Fruit fly (Drosophila melanogaster) whole organism, embryonic: ENCODE results near the gene gammaTub37C.

Experiments
- Ada2b ChIP-seq: fragments of 200-800 bp; sonication (Bioruptor generic); IDR thresholded peaks from 2 replicates; pipeline ENCODE4 v1.3.6; 2022; ENCODE audit warnings: missing biosample characterization, missing genetic modification characterization
- Awh ChIP-seq: fragments of 200-800 bp; sonication (Bioruptor generic); IDR thresholded peaks from 2 replicates; pipeline ENCODE4, ENCODE4 v1.3.6; 2022; ENCODE audit warnings: missing biosample characterization, missing genetic modification characterization
- CG10274 ChIP-seq: fragments of 200-800 bp; sonication (Bioruptor generic); optimal IDR thresholded peaks from 3 replicates; lab custom pipeline; 2017; ENCODE audit warnings: missing biosample characterization, mild to moderate bottlenecking, missing genetic modification characterization
- CG14965 ChIP-seq: fragments of 200-800 bp; sonication (Bioruptor generic); optimal IDR thresholded peaks from 2 replicates; lab custom pipeline; 2016; ENCODE audit warnings: missing biosample characterization, missing genetic modification characterization, borderline replicate concordance
- CG15011 ChIP-seq: fragments of 200-800 bp; sonication (Bioruptor generic); optimal IDR thresholded peaks from 3 replicates; lab custom pipeline; 2018; ENCODE audit warnings: missing biosample characterization, mild to moderate bottlenecking, missing genetic modification characterization
- CG15073 ChIP-seq: fragments of 200-800 bp; sonication (Bioruptor generic); optimal IDR thresholded peaks from 2 replicates; lab custom pipeline; 2016; ENCODE audit warnings: missing biosample characterization, missing genetic modification characterization
- CG17568 ChIP-seq: fragments of 200-800 bp; sonication (Bioruptor generic); optimal IDR thresholded peaks from 2 replicates; lab custom pipeline; 2018; ENCODE audit warnings: missing biosample characterization, mild to moderate bottlenecking, missing genetic modification characterization, moderate library complexity
- CG18476 ChIP-seq: fragments of 200-800 bp; sonication (Bioruptor generic); optimal IDR thresholded peaks from 2 replicates; lab custom pipeline; 2016; ENCODE audit warnings: missing biosample characterization, mild to moderate bottlenecking, missing genetic modification characterization
- CG18619 ChIP-seq: fragments of 200-800 bp; sonication (Bioruptor generic); optimal IDR thresholded peaks from 3 replicates; lab custom pipeline; 2017; ENCODE audit warnings: missing biosample characterization, mild to moderate bottlenecking, missing genetic modification characterization
- CG2129 ChIP-seq: fragments of 200-800 bp; sonication (Bioruptor generic); IDR thresholded peaks from 2 replicates; pipeline ENCODE4 v1.3.6; 2022; ENCODE audit warnings: missing biosample characterization, missing genetic modification characterization; ENCODE audit not compliant: partially characterized antibody
- CG3065 ChIP-seq: fragments of 200-800 bp; sonication (Bioruptor generic); optimal IDR thresholded peaks from 2 replicates; lab custom pipeline; 2016; ENCODE audit warnings: missing biosample characterization, missing genetic modification characterization
- CG32767 ChIP-seq: fragments of 200-800 bp; sonication (Bioruptor generic); IDR thresholded peaks from 2 replicates; pipeline ENCODE4 v1.3.6; 2022; ENCODE audit warnings: missing biosample characterization, missing genetic modification characterization
- CG32772 ChIP-seq: fragments of 200-800 bp; sonication (Bioruptor generic); IDR thresholded peaks from 2 replicates; pipeline ENCODE4 v1.3.6; 2022; ENCODE audit warnings: missing biosample characterization, missing genetic modification characterization
- CG34376 ChIP-seq: fragments of 200-800 bp; sonication (Bioruptor generic); optimal IDR thresholded peaks from 2 replicates; lab custom pipeline; 2018; ENCODE audit warnings: missing biosample characterization, mild to moderate bottlenecking, missing genetic modification characterization
- CG4820 ChIP-seq: fragments of 200-800 bp; sonication (Bioruptor generic); optimal IDR thresholded peaks from 3 replicates; lab custom pipeline; 2016; ENCODE audit warnings: missing biosample characterization, missing genetic modification characterization
- CG5953 ChIP-seq: fragments of 200-800 bp; sonication (Bioruptor generic); IDR thresholded peaks from 2 replicates; pipeline ENCODE4 v1.3.6; 2022; ENCODE audit warnings: missing biosample characterization, missing genetic modification characterization
- CG7987 ChIP-seq: fragments of 200-800 bp; sonication (Bioruptor generic); optimal IDR thresholded peaks from 2 replicates; lab custom pipeline; 2018; ENCODE audit warnings: missing biosample characterization, mild to moderate bottlenecking, missing genetic modification characterization, moderate library complexity
- CG8765 ChIP-seq: fragments of 200-800 bp; sonication (Bioruptor generic); IDR thresholded peaks from 2 replicates; pipeline ENCODE4 v1.3.6; 2022; ENCODE audit warnings: missing biosample characterization, missing genetic modification characterization
- CG9437 ChIP-seq: fragments of 200-800 bp; sonication (Bioruptor generic); optimal IDR thresholded peaks from 2 replicates; lab custom pipeline; 2018; ENCODE audit warnings: missing biosample characterization, mild to moderate bottlenecking, missing genetic modification characterization
- E2f1 ChIP-seq: fragments of 200-800 bp; sonication (Bioruptor generic); IDR thresholded peaks from 2 replicates; pipeline ENCODE4 v1.3.6; 2022; ENCODE audit warnings: missing biosample characterization, missing genetic modification characterization
- Gsc ChIP-seq: fragments of 200-800 bp; sonication (Bioruptor generic); IDR thresholded peaks from 2 replicates; pipeline ENCODE4 v1.3.6; 2022; ENCODE audit warnings: missing biosample characterization, missing genetic modification characterization
- HLH3B ChIP-seq: fragments of 200-800 bp; sonication (Bioruptor generic); IDR thresholded peaks from 2 replicates; pipeline ENCODE4 v1.3.6; 2022; ENCODE audit warnings: missing biosample characterization, missing genetic modification characterization
- HLHmδ ChIP-seq: fragments of 200-800 bp; sonication (Bioruptor generic); optimal IDR thresholded peaks from 2 replicates; lab custom pipeline; 2018; ENCODE audit warnings: missing biosample characterization, mild to moderate bottlenecking, missing genetic modification characterization, moderate library complexity
- HmgZ ChIP-seq: fragments of 200-800 bp; sonication (Bioruptor generic); optimal IDR thresholded peaks from 2 replicates; lab custom pipeline; 2018; ENCODE audit warnings: missing biosample characterization, mild to moderate bottlenecking, missing genetic modification characterization
- Hr39 ChIP-seq: fragments of >200 bp; optimal IDR thresholded peaks from 2 replicates; lab custom pipeline; 2017
- Jarid2 ChIP-seq: fragments of 200-800 bp; sonication (Bioruptor generic); optimal IDR thresholded peaks from 3 replicates; lab custom pipeline; 2017; ENCODE audit warnings: mild to moderate bottlenecking, missing biosample characterization, missing genetic modification reagents, missing genetic modification characterization
- MESR4 ChIP-seq: fragments of 200-800 bp; sonication (Bioruptor generic); optimal IDR thresholded peaks from 2 replicates; lab custom pipeline; 2018; ENCODE audit warnings: missing biosample characterization, mild to moderate bottlenecking, missing genetic modification characterization, moderate library complexity
- Med ChIP-seq: fragments of 200-800 bp; sonication (Bioruptor generic); peaks from one replicate; lab custom pipeline; 2016; ENCODE audit warnings: missing biosample characterization, missing genetic modification characterization, mild to moderate bottlenecking, inconsistent platforms, moderate library complexity
- NC2β ChIP-seq: fragments of 200-800 bp; sonication (Bioruptor generic); optimal IDR thresholded peaks from 2 replicates; lab custom pipeline; 2016; ENCODE audit warnings: missing biosample characterization, missing genetic modification characterization
- Nf-YC ChIP-seq: fragments of 200-800 bp; optimal IDR thresholded peaks from 3 replicates; lab custom pipeline; 2019; ENCODE audit warnings: missing biosample characterization, mild to moderate bottlenecking, missing genetic modification characterization, moderate library complexity
- Tbp ChIP-seq: fragments of >200 bp; optimal IDR thresholded peaks from 2 replicates; lab custom pipeline; 2018; ENCODE audit warnings: missing biosample characterization, missing genetic modification characterization
- abd-A ChIP-seq: fragments of 200-800 bp; sonication (Bioruptor generic); optimal IDR thresholded peaks from 3 replicates; lab custom pipeline; 2019; ENCODE audit warnings: missing biosample characterization, mild to moderate bottlenecking, missing genetic modification characterization, moderate library complexity
- cas ChIP-seq: fragments of 200-800 bp; sonication (Bioruptor generic); IDR thresholded peaks from 2 replicates; pipeline ENCODE4 v1.3.6; 2022; ENCODE audit warnings: missing biosample characterization, missing genetic modification characterization
- cato ChIP-seq: fragments of 200-800 bp; sonication (Bioruptor generic); optimal IDR thresholded peaks from 2 replicates; lab custom pipeline; 2016; ENCODE audit warnings: missing biosample characterization, missing genetic modification characterization, borderline replicate concordance
- cg ChIP-seq: fragments of 200-800 bp; sonication (Bioruptor generic); optimal IDR thresholded peaks from 3 replicates; lab custom pipeline; 2019; ENCODE audit warnings: missing biosample characterization, mild to moderate bottlenecking, missing genetic modification characterization, moderate library complexity
- chm ChIP-seq: fragments of 200-800 bp; sonication (Bioruptor generic); IDR thresholded peaks from 2 replicates; pipeline ENCODE4 v1.3.6; 2022; ENCODE audit warnings: missing biosample characterization, missing genetic modification characterization
- ci ChIP-seq: fragments of 200-800 bp; sonication (Bioruptor generic); IDR thresholded peaks from 3 replicates; pipeline ENCODE4 v1.3.6; 2022; ENCODE audit warnings: missing biosample characterization, missing genetic modification characterization
- crc ChIP-seq: fragments of 200-800 bp; sonication (Bioruptor generic); optimal IDR thresholded peaks from 2 replicates; lab custom pipeline; 2016; ENCODE audit warnings: missing biosample characterization, missing genetic modification characterization
- fru ChIP-seq: fragments of >200 bp; optimal IDR thresholded peaks from 2 replicates; lab custom pipeline; 2017
- hth ChIP-seq: fragments of >200 bp; optimal IDR thresholded peaks from 2 replicates; lab custom pipeline; 2017; ENCODE audit warnings: inconsistent platforms
- jumu ChIP-seq: fragments of 200-800 bp; sonication (Bioruptor generic); optimal IDR thresholded peaks from 3 replicates; lab custom pipeline; 2016; ENCODE audit warnings: missing biosample characterization, missing genetic modification characterization
- knrl ChIP-seq: fragments of 200-800 bp; sonication (Bioruptor generic); IDR thresholded peaks from 3 replicates; pipeline ENCODE4 v1.3.6; 2022; ENCODE audit warnings: missing biosample characterization, missing genetic modification characterization; ENCODE audit not compliant: partially characterized antibody
- lola ChIP-seq, 3 experiments: fragments of >200 bp in 2 of 3; fragments of 200-800 bp in 1 of 3; sonication (Bioruptor generic) in 1 of 3; optimal IDR thresholded peaks; 2 replicates each; lab custom pipeline; 2017 to 2019; ENCODE audit warnings: missing biosample characterization in 3 of 3, missing genetic modification characterization in 3 of 3, mild to moderate bottlenecking in 1 of 3, moderate library complexity in 1 of 3
- sd ChIP-seq: fragments of 200-800 bp; sonication (Bioruptor generic); optimal IDR thresholded peaks from 3 replicates; lab custom pipeline; 2018; ENCODE audit warnings: missing biosample characterization, mild to moderate bottlenecking, missing genetic modification characterization, moderate library complexity
- sim ChIP-seq: fragments of 200-800 bp; sonication (Bioruptor generic); IDR thresholded peaks from 2 replicates; pipeline ENCODE4 v1.3.6; 2022; ENCODE audit warnings: missing biosample characterization, missing genetic modification characterization
- sisA ChIP-seq: fragments of 200-800 bp; sonication (Bioruptor generic); IDR thresholded peaks from 2 replicates; pipeline ENCODE4 v1.3.6; 2022; ENCODE audit warnings: missing biosample characterization, missing genetic modification characterization
- slou ChIP-seq: fragments of 200-800 bp; sonication (Bioruptor generic); optimal IDR thresholded peaks from 3 replicates; lab custom pipeline; 2016; ENCODE audit warnings: missing biosample characterization, missing genetic modification characterization
- sob ChIP-seq: fragments of 200-800 bp; sonication (Bioruptor generic); IDR thresholded peaks from 2 replicates; pipeline ENCODE4 v1.3.6; 2022; ENCODE audit warnings: missing biosample characterization, missing genetic modification characterization
- trh ChIP-seq: fragments of 200-800 bp; sonication (Bioruptor generic); optimal IDR thresholded peaks from 2 replicates; lab custom pipeline; 2016; ENCODE audit warnings: missing biosample characterization, missing genetic modification characterization
- unc-4 ChIP-seq: fragments of 200-800 bp; sonication (Bioruptor generic); IDR thresholded peaks from 2 replicates; pipeline ENCODE4 v1.3.6; 2022; ENCODE audit warnings: missing biosample characterization, missing genetic modification characterization; ENCODE audit not compliant: partially characterized antibody
- zfh2 ChIP-seq: fragments of 200-800 bp; sonication (Bioruptor generic); optimal IDR thresholded peaks from 2 replicates; lab custom pipeline; 2016; ENCODE audit warnings: missing biosample characterization, missing genetic modification characterization

The gammaTub37C gene

DNA sequence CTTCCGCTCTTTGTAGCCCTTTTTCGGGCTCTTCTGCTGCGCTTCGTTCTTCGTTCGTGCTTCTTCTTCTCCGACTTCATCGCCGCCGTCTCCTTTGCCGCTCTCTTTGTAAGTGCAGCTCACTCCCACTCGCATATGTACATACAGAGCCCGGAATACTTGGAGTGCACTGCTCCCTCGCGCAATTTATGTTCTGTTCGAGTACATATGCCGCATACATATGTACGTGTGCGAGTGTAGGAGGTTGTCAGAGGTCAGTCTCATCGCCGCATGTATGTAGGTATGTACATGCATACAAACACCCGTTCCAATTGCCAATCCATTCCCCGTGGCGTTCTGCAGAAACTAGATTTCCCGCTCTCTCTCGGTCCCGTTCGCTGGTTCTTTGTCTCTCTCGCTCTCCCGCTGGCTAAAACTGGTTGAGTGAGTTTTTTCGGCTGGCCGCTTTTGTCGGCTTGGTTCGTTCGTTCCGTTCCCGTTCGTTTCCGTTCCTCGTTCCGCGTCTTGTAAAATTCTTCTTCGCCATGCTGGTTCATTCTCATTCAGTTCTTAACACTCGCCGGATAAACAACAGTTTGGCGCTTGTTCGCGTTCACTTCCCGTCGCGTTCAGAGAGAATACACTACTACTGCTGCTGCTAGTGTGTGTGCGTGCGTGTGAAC lies 27.4 kb downstream of the gammaTub37C start (continued):
- TF ChIP-seq Gsc (no peak), ci (GFP tag; lab: Robert Waterston, UW) (no peak), jumu (GFP tag; lab: Kevin White, UChicago) (no peak), E2f1 (GFP tag; lab: Robert Waterston, UW) (no peak), hth (lab: Kevin White, UChicago) (no peak), CG17568 (peak; percentile 58), MESR4 (GFP tag; lab: Kevin White, UChicago) (no peak), unc-4 (GFP tag; lab: Robert Waterston, UW) (peak; percentile 42; the same call in 1 of the 2 replicates), Tbp (GFP tag; lab: Kevin White, UChicago) (no peak), chm (GFP tag; lab: Robert Waterston, UW) (peak; percentile 77), Ada2b (no peak), HLHmδ (GFP tag; lab: Kevin White, UChicago) (peak; percentile 66), knrl (GFP tag; lab: Robert Waterston, UW) (no peak; the same call in 2 of the 3 replicates), CG3065 (GFP tag; lab: Kevin White, UChicago) (no peak), CG4820 (GFP tag; lab: Kevin White, UChicago) (no peak), cg (GFP tag; lab: Kevin White, UChicago) (no peak), cato (GFP tag; lab: Kevin White, UChicago) (no peak), CG2129 (GFP tag; lab: Robert Waterston, UW) (no peak), CG18476 (GFP tag; lab: Kevin White, UChicago) (no peak), abd-A (tag; lab: Kevin White, UChicago) (peak; percentile 70), HLH3B (GFP tag; lab: Robert Waterston, UW) (no peak; the same call in 1 of the 2 replicates), lola (GFP tag; optimal IDR thresholded peaks at IDR 0.05; lab: Kevin White, UChicago) (no peak), Nf-YC (tag; lab: Kevin White, UChicago) (peak; percentile 47), CG7987 (GFP tag; lab: Kevin White, UChicago) (peak; percentile 67), CG18619 (no peak), HmgZ (peak; percentile 55), CG32772 (GFP tag; lab: Robert Waterston, UW) (no peak), trh (GFP tag; lab: Kevin White, UChicago) (no peak), CG10274 (GFP tag; lab: Kevin White, UChicago) (no peak), Hr39 (lab: Kevin White, UChicago) (no peak), sd (tag; lab: Kevin White, UChicago) (peak; percentile 75), Awh (GFP tag; lab: Robert Waterston, UW) (no peak), cas (GFP tag; lab: Robert Waterston, UW) (peak; percentile 30; the same call in 1 of the 2 replicates), NC2β (GFP tag; lab: Kevin White, UChicago) (no peak), crc (GFP tag; lab: Kevin White, UChicago) (no peak), CG15011 (GFP tag; lab: Kevin White, UChicago) (no peak), CG14965 (no peak), CG9437 (GFP tag; lab: Kevin White, UChicago) (peak; percentile 10), zfh2 (GFP tag; lab: Kevin White, UChicago) (no peak), Med (GFP tag; lab: Kevin White, UChicago) (peak; percentile 91), CG8765 (no peak), CG32767 (GFP tag; lab: Robert Waterston, UW) (peak; percentile 32; the same call in 1 of the 2 replicates), CG15073 (GFP tag; lab: Kevin White, UChicago) (no peak), CG5953 (0 out of 2 replicates have a peak, but pooled peaks have one; percentile 9), slou (no peak), fru (lab: Kevin White, UChicago) (no peak), Jarid2 (GFP tag; lab: Kevin White, UChicago) (peak; percentile 91), CG34376 (peak; percentile 85), sim (0 out of 2 replicates have a peak, but pooled peaks have one; percentile 4), sisA (GFP tag; lab: Robert Waterston, UW) (no peak), sob (GFP tag; lab: Robert Waterston, UW) (no peak)
